Worm (Caenorhabditis elegans): ENCODE data around the gene tpan-1.

ce11 chrV:20744290-20744837 is 44.9 kb upstream of the tpan-1 start, which contains the start of gene dnj-25:
- no peak for TF ChIP-seq unc-39 (tag; optimal IDR thresholded peaks at IDR 0.05)
- no peak for TF ChIP-seq mab-5 (tag; optimal IDR thresholded peaks at IDR 0.05)
- no peak for TF ChIP-seq nhr-237 (tag; optimal IDR thresholded peaks at IDR 0.05)
- no peak for TF ChIP-seq elt-3 (tag; optimal IDR thresholded peaks at IDR 0.05)
- no peak for TF ChIP-seq ztf-11 (tag; optimal IDR thresholded peaks at IDR 0.05)
- TF ChIP-seq mep-1 (tag; optimal IDR thresholded peaks at IDR 0.05), result peak; percentile 29
- no peak for TF ChIP-seq nhr-12 (tag; optimal IDR thresholded peaks at IDR 0.05)
- no peak for TF ChIP-seq blmp-1 (tag; optimal IDR thresholded peaks at IDR 0.05)
- TF ChIP-seq lsy-2 (tag; optimal IDR thresholded peaks at IDR 0.05), result no peak
- no peak for TF ChIP-seq mls-2 (tag; optimal IDR thresholded peaks at IDR 0.05)
- no peak for TF ChIP-seq lin-13 (tag; optimal IDR thresholded peaks at IDR 0.05)
- TF ChIP-seq nhr-76 (tag; optimal IDR thresholded peaks at IDR 0.05), result no peak
- TF ChIP-seq unc-120 (tag; optimal IDR thresholded peaks at IDR 0.05; ENCODE audit: poor library complexity, severe bottlenecking), result no peak
